Worm (Caenorhabditis elegans): ENCODE measurements around the gene bre-3.

ce11 chrIII:9471996-9472395, 13.3 kb downstream of the bre-3 start:
- no peak for TF ChIP-seq attf-3 (GFP tag; conservative IDR thresholded peaks at IDR 0.05)
- TF ChIP-seq somi-1 (GFP tag; optimal IDR thresholded peaks at IDR 0.05), result no peak
- no peak for TF ChIP-seq ama-1 (optimal IDR thresholded peaks at IDR 0.05)
- TF ChIP-seq ama-1 (GFP tag; optimal IDR thresholded peaks at IDR 0.05), result no peak
- TF ChIP-seq C17E4.6 (GFP tag; IDR thresholded peaks at IDR 0.05), result no peak
- TF ChIP-seq ZK185.1 (tag; optimal IDR thresholded peaks at IDR 0.05; ENCODE audit: poor library complexity, severe bottlenecking), result no peak
- no peak for TF ChIP-seq T26A5.8 (tag; optimal IDR thresholded peaks at IDR 0.05)
- TF ChIP-seq fkh-3 (tag; optimal IDR thresholded peaks at IDR 0.05), result no peak
- TF ChIP-seq unc-62 (GFP tag; optimal IDR thresholded peaks at IDR 0.05), result no peak
- no peak for TF ChIP-seq B0035.1 (tag; optimal IDR thresholded peaks at IDR 0.05)
- TF ChIP-seq nhr-90 (tag; optimal IDR thresholded peaks at IDR 0.05), result no peak
- TF ChIP-seq dpl-1 (GFP tag; optimal IDR thresholded peaks at IDR 0.05), result no peak
- TF ChIP-seq unc-130 (GFP tag; optimal IDR thresholded peaks at IDR 0.05), result no peak
- no peak for TF ChIP-seq bed-1 (GFP tag; IDR thresholded peaks at IDR 0.05)
